Fruit fly (Drosophila melanogaster) whole organism, embryonic: Measurements from ENCODE around the gene CG2772.

Experiments
- Aef1 ChIP-seq: fragments of 200-800 bp; sonication (Bioruptor generic); IDR thresholded peaks from 3 replicates; pipeline ENCODE4 v1.3.6; 2022; ENCODE audit warnings: missing biosample characterization, missing genetic modification characterization
- Bgb ChIP-seq: fragments of 200-800 bp; sonication (Bioruptor generic); IDR thresholded peaks from 2 replicates; pipeline ENCODE4 v1.3.6; 2022; ENCODE audit warnings: missing biosample characterization, missing genetic modification characterization; ENCODE audit not compliant: partially characterized antibody
- CG10209 ChIP-seq: fragments of 200-800 bp; sonication (Bioruptor generic); optimal IDR thresholded peaks from 3 replicates; lab custom pipeline; 2017; ENCODE audit warnings: missing biosample characterization, mild to moderate bottlenecking, missing genetic modification characterization, missing genetic modification reagents
- CG10267 ChIP-seq: fragments of 200-800 bp; sonication (Bioruptor generic); optimal IDR thresholded peaks from 2 replicates; lab custom pipeline; 2018; ENCODE audit warnings: missing biosample characterization, mild to moderate bottlenecking, missing genetic modification characterization, moderate library complexity
- CG12391 ChIP-seq: fragments of 200-800 bp; sonication (Bioruptor generic); optimal IDR thresholded peaks from 3 replicates; lab custom pipeline; 2018; ENCODE audit warnings: missing biosample characterization, mild to moderate bottlenecking, missing genetic modification characterization, moderate library complexity
- CG12769 ChIP-seq: fragments of 200-800 bp; sonication (Bioruptor generic); optimal IDR thresholded peaks from 2 replicates; lab custom pipeline; 2019; ENCODE audit warnings: missing biosample characterization, mild to moderate bottlenecking, missing genetic modification characterization, moderate library complexity
- CG14965 ChIP-seq: fragments of 200-800 bp; sonication (Bioruptor generic); optimal IDR thresholded peaks from 2 replicates; lab custom pipeline; 2016; ENCODE audit warnings: missing biosample characterization, missing genetic modification characterization, borderline replicate concordance
- CG15011 ChIP-seq: fragments of 200-800 bp; sonication (Bioruptor generic); optimal IDR thresholded peaks from 3 replicates; lab custom pipeline; 2018; ENCODE audit warnings: missing biosample characterization, mild to moderate bottlenecking, missing genetic modification characterization
- CG15601 ChIP-seq: fragments of 200-800 bp; sonication (Bioruptor generic); optimal IDR thresholded peaks from 3 replicates; lab custom pipeline; 2019; ENCODE audit warnings: missing biosample characterization, mild to moderate bottlenecking, missing genetic modification characterization, moderate library complexity
- CG16779 ChIP-seq: fragments of 200-800 bp; sonication (Bioruptor generic); IDR thresholded peaks from 2 replicates; pipeline ENCODE4 v1.3.6; 2022; ENCODE audit warnings: missing biosample characterization, missing genetic modification characterization
- CG16863 ChIP-seq: fragments of 200-800 bp; sonication (Bioruptor generic); optimal IDR thresholded peaks from 3 replicates; lab custom pipeline; 2016; ENCODE audit warnings: missing biosample characterization, missing genetic modification characterization
- CG2116 ChIP-seq: fragments of 200-800 bp; sonication (Bioruptor generic); optimal IDR thresholded peaks from 3 replicates; lab custom pipeline; 2018; ENCODE audit warnings: missing biosample characterization, mild to moderate bottlenecking, missing genetic modification characterization
- CG2889 ChIP-seq: fragments of 200-800 bp; sonication (Bioruptor generic); IDR thresholded peaks from 3 replicates; pipeline ENCODE4 v1.3.6; 2022; ENCODE audit warnings: missing biosample characterization, missing genetic modification characterization
- CG3163 ChIP-seq: fragments of 200-800 bp; sonication (Bioruptor generic); optimal IDR thresholded peaks from 3 replicates; lab custom pipeline; 2016; ENCODE audit warnings: missing biosample characterization, missing genetic modification characterization
- CG3281 ChIP-seq: fragments of 200-800 bp; sonication (Bioruptor generic); optimal IDR thresholded peaks from 3 replicates; lab custom pipeline; 2017; ENCODE audit warnings: missing biosample characterization, mild to moderate bottlenecking, missing genetic modification characterization
- CG33557 ChIP-seq: fragments of 200-800 bp; sonication (Bioruptor generic); optimal IDR thresholded peaks from 2 replicates; lab custom pipeline; 2019; ENCODE audit warnings: missing biosample characterization, mild to moderate bottlenecking, missing genetic modification characterization, moderate library complexity
- CG3407 ChIP-seq: fragments of 200-800 bp; sonication (Bioruptor generic); optimal IDR thresholded peaks from 2 replicates; lab custom pipeline; 2018; ENCODE audit warnings: missing biosample characterization, mild to moderate bottlenecking, missing genetic modification characterization
- CG3995 ChIP-seq: fragments of 200-800 bp; sonication (Bioruptor generic); optimal IDR thresholded peaks from 3 replicates; lab custom pipeline; 2016; ENCODE audit warnings: missing biosample characterization, missing genetic modification characterization
- CG5245 ChIP-seq: fragments of 200-800 bp; sonication (Bioruptor generic); optimal IDR thresholded peaks from 3 replicates; lab custom pipeline; 2016; ENCODE audit warnings: missing biosample characterization, missing genetic modification characterization
- CG7372 ChIP-seq: fragments of 200-800 bp; sonication (Bioruptor generic); IDR thresholded peaks from 2 replicates; pipeline ENCODE4 v1.3.6; 2022; ENCODE audit warnings: missing biosample characterization, missing genetic modification characterization
- CG9727 ChIP-seq: fragments of 200-800 bp; sonication (Bioruptor generic); optimal IDR thresholded peaks from 3 replicates; lab custom pipeline; 2017; ENCODE audit warnings: missing biosample characterization, mild to moderate bottlenecking, missing genetic modification characterization
- D19A ChIP-seq: fragments of 200-800 bp; optimal IDR thresholded peaks from 3 replicates; lab custom pipeline; 2019; ENCODE audit warnings: missing biosample characterization, mild to moderate bottlenecking, missing genetic modification characterization, moderate library complexity
- Dfd ChIP-seq, 2 experiments: fragments of >200 bp; optimal IDR thresholded peaks; 2 replicates each; lab custom pipeline; 2017; ENCODE audit warnings: missing biosample characterization in 2 of 2, missing genetic modification characterization in 2 of 2
- Doc3 ChIP-seq: fragments of 200-800 bp; sonication (Bioruptor generic); IDR thresholded peaks from 3 replicates; pipeline ENCODE4 v1.3.6; 2022; ENCODE audit warnings: missing biosample characterization, missing genetic modification characterization; ENCODE audit not compliant: partially characterized antibody
- Dp ChIP-seq: fragments of 200-800 bp; sonication (Bioruptor generic); optimal IDR thresholded peaks from 2 replicates; lab custom pipeline; 2018; ENCODE audit warnings: missing biosample characterization, mild to moderate bottlenecking, missing genetic modification characterization, moderate library complexity
- Dref ChIP-seq: fragments of 200-800 bp; sonication (Bioruptor generic); IDR thresholded peaks from 2 replicates; pipeline ENCODE4 v1.3.6; 2022; ENCODE audit warnings: missing biosample characterization, missing genetic modification characterization
- Eip74EF ChIP-seq, 2 experiments: fragments of 200-800 bp in 1 of 2; fragments of >200 bp in 1 of 2; sonication (Bioruptor generic) in 1 of 2; optimal IDR thresholded peaks; 2 replicates each; lab custom pipeline; 2017 to 2019; ENCODE audit warnings: missing biosample characterization in 2 of 2, missing genetic modification characterization in 2 of 2, mild to moderate bottlenecking in 1 of 2, moderate library complexity in 1 of 2
- Fer3 ChIP-seq: fragments of 200-800 bp; sonication (Bioruptor generic); optimal IDR thresholded peaks from 2 replicates; lab custom pipeline; 2018; ENCODE audit warnings: missing biosample characterization, mild to moderate bottlenecking, missing genetic modification characterization, moderate library complexity
- Hand ChIP-seq: fragments of 200-800 bp; sonication (Bioruptor generic); optimal IDR thresholded peaks from 2 replicates; lab custom pipeline; 2017; ENCODE audit warnings: mild to moderate bottlenecking, missing biosample characterization, missing genetic modification reagents, missing genetic modification characterization
- Lhr ChIP-seq: fragments of 200-800 bp; sonication (Bioruptor generic); optimal IDR thresholded peaks from 3 replicates; lab custom pipeline; 2017; ENCODE audit warnings: mild to moderate bottlenecking, missing biosample characterization, missing genetic modification reagents, missing genetic modification characterization
- MESR4 ChIP-seq: fragments of 200-800 bp; sonication (Bioruptor generic); optimal IDR thresholded peaks from 2 replicates; lab custom pipeline; 2018; ENCODE audit warnings: missing biosample characterization, mild to moderate bottlenecking, missing genetic modification characterization, moderate library complexity
- Neu2 ChIP-seq: fragments of 200-800 bp; sonication (Bioruptor generic); optimal IDR thresholded peaks from 3 replicates; lab custom pipeline; 2016; ENCODE audit warnings: missing biosample characterization, missing genetic modification characterization, borderline replicate concordance
- Side ChIP-seq: fragments of 200-800 bp; sonication (Bioruptor generic); optimal IDR thresholded peaks from 2 replicates; lab custom pipeline; 2016; ENCODE audit warnings: missing biosample characterization, missing genetic modification characterization
- Sin3A ChIP-seq: fragments of >200 bp; optimal IDR thresholded peaks from 2 replicates; lab custom pipeline; 2018
- Sox102F ChIP-seq: fragments of 200-800 bp; sonication (Bioruptor generic); optimal IDR thresholded peaks from 2 replicates; lab custom pipeline; 2018; ENCODE audit warnings: missing biosample characterization, mild to moderate bottlenecking, missing genetic modification characterization, moderate library complexity
- Spps ChIP-seq: fragments of 200-800 bp; sonication (Bioruptor generic); optimal IDR thresholded peaks from 2 replicates; lab custom pipeline; 2018; ENCODE audit warnings: missing biosample characterization, mild to moderate bottlenecking, missing genetic modification characterization
- ac ChIP-seq: fragments of 200-800 bp; sonication (Bioruptor generic); optimal IDR thresholded peaks from 3 replicates; lab custom pipeline; 2017; ENCODE audit warnings: missing biosample characterization, mild to moderate bottlenecking, missing genetic modification characterization
- btn ChIP-seq: fragments of 200-800 bp; sonication (Bioruptor generic); optimal IDR thresholded peaks from 2 replicates; lab custom pipeline; 2016; ENCODE audit warnings: missing biosample characterization, missing genetic modification characterization
- corto ChIP-seq: fragments of 200-800 bp; sonication (Bioruptor generic); optimal IDR thresholded peaks from 2 replicates; lab custom pipeline; 2016; ENCODE audit warnings: missing biosample characterization, mild to moderate bottlenecking, missing genetic modification characterization, moderate library complexity
- crol ChIP-seq: fragments of 200-800 bp; sonication (Bioruptor generic); IDR thresholded peaks from 2 replicates; pipeline ENCODE4 v1.3.6; 2022; ENCODE audit warnings: missing biosample characterization, missing genetic modification characterization
- cwo ChIP-seq: fragments of 200-800 bp; sonication (Bioruptor generic); optimal IDR thresholded peaks from 3 replicates; lab custom pipeline; 2017; ENCODE audit warnings: missing biosample characterization, missing genetic modification characterization, mild to moderate bottlenecking, moderate library complexity, missing genetic modification reagents
- dati ChIP-seq: fragments of 200-800 bp; sonication (Bioruptor generic); IDR thresholded peaks from 2 replicates; pipeline ENCODE4 v1.3.6; 2022; ENCODE audit warnings: missing biosample characterization, missing genetic modification characterization
- gfzf ChIP-seq: fragments of 200-800 bp; sonication (Bioruptor generic); optimal IDR thresholded peaks from 2 replicates; lab custom pipeline; 2016; ENCODE audit warnings: missing biosample characterization, mild to moderate bottlenecking, missing genetic modification characterization, moderate library complexity
- nom ChIP-seq: fragments of 200-800 bp; sonication (Bioruptor generic); optimal IDR thresholded peaks from 2 replicates; lab custom pipeline; 2017; ENCODE audit warnings: missing biosample characterization, missing genetic modification characterization, mild to moderate bottlenecking, moderate library complexity, missing genetic modification reagents
- pita ChIP-seq: fragments of 200-800 bp; sonication (Bioruptor generic); optimal IDR thresholded peaks from 2 replicates; lab custom pipeline; 2017; ENCODE audit warnings: missing biosample characterization, mild to moderate bottlenecking, missing genetic modification characterization
- stwl ChIP-seq: fragments of 200-800 bp; sonication (Bioruptor generic); optimal IDR thresholded peaks from 3 replicates; lab custom pipeline; 2018; ENCODE audit warnings: missing biosample characterization, mild to moderate bottlenecking, missing genetic modification characterization, moderate library complexity
- trem ChIP-seq: fragments of 200-800 bp; optimal IDR thresholded peaks from 3 replicates; lab custom pipeline; 2019; ENCODE audit warnings: missing biosample characterization, mild to moderate bottlenecking, missing genetic modification characterization, moderate library complexity
- trh ChIP-seq: fragments of 200-800 bp; sonication (Bioruptor generic); optimal IDR thresholded peaks from 2 replicates; lab custom pipeline; 2016; ENCODE audit warnings: missing biosample characterization, missing genetic modification characterization
- tup ChIP-seq: fragments of 200-800 bp; sonication (Bioruptor generic); optimal IDR thresholded peaks from 2 replicates; lab custom pipeline; 2016; ENCODE audit warnings: missing biosample characterization, mild to moderate bottlenecking, missing genetic modification characterization, moderate library complexity
- wor ChIP-seq: fragments of 200-800 bp; sonication (Bioruptor generic); IDR thresholded peaks from 2 replicates; pipeline ENCODE4 v1.3.6; 2022; ENCODE audit warnings: missing biosample characterization, missing genetic modification characterization
- zfh2 ChIP-seq: fragments of 200-800 bp; sonication (Bioruptor generic); optimal IDR thresholded peaks from 2 replicates; lab custom pipeline; 2016; ENCODE audit warnings: missing biosample characterization, missing genetic modification characterization

Gene CG2772

DNA sequence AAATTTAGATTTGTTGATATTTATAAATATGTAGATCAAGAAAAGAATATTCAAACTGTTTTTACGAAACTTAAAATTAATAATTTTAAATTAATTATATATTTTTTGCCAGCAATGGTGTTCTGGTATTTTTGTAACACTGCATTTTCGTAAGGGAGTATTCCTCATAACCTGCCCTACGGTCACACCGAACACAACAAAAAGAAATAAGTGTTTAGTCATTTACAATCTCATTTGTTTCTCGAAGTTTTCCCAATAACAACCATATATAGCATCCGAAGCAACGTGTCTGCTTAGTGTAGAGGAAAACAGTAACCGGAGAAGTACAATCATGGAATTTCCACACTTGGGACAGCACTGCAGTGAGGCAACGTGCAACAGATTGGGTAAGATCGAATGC, 6.5 kb downstream of the CG2772 start, which contains the start of gene CG12795 (continued):
- TF ChIP-seq CG12769 (tag; lab: Kevin White, UChicago), result no peak
- TF ChIP-seq CG3281 (GFP tag; lab: Kevin White, UChicago), result no peak
- no peak for TF ChIP-seq CG2116 (GFP tag; lab: Kevin White, UChicago)
- no peak for TF ChIP-seq CG3407 (GFP tag; lab: Kevin White, UChicago)
- TF ChIP-seq CG7372 (GFP tag; lab: Robert Waterston, UW), result no peak
- no peak for TF ChIP-seq Dref
- TF ChIP-seq Lhr (GFP tag; lab: Kevin White, UChicago), result no peak
- TF ChIP-seq stwl (tag; lab: Kevin White, UChicago), result peak; percentile 69
- TF ChIP-seq pita (GFP tag; lab: Kevin White, UChicago), result no peak
- no peak for TF ChIP-seq ac (GFP tag; lab: Kevin White, UChicago)
- no peak for TF ChIP-seq Neu2
- TF ChIP-seq CG9727 (GFP tag; lab: Kevin White, UChicago), result no peak
- TF ChIP-seq wor (GFP tag; lab: Robert Waterston, UW), result no peak
- TF ChIP-seq tup (GFP tag; lab: Kevin White, UChicago), result no peak
- TF ChIP-seq MESR4, result peak; percentile 83
- no peak for TF ChIP-seq CG10209 (GFP tag; lab: Kevin White, UChicago)
- no peak for TF ChIP-seq Side
- TF ChIP-seq cwo (GFP tag; lab: Kevin White, UChicago), result no peak
- TF ChIP-seq Dp (GFP tag; lab: Kevin White, UChicago), result peak; percentile 12
- TF ChIP-seq Aef1, result no peak
- no peak for TF ChIP-seq CG3163 (GFP tag; lab: Kevin White, UChicago)
- no peak for TF ChIP-seq CG33557
- no peak for TF ChIP-seq Dfd (GFP tag; optimal IDR thresholded peaks at IDR 0.05; lab: Kevin White, UChicago)
- TF ChIP-seq CG14965 (GFP tag; lab: Kevin White, UChicago), result no peak
- TF ChIP-seq CG12391 (tag; lab: Kevin White, UChicago), result no peak
- peak; percentile 5 for TF ChIP-seq nom (GFP tag; lab: Kevin White, UChicago)
- no peak for TF ChIP-seq D19A (tag; lab: Kevin White, UChicago)
- TF ChIP-seq Eip74EF (GFP tag; optimal IDR thresholded peaks at IDR 0.05; lab: Kevin White, UChicago), result no peak
- no peak for TF ChIP-seq CG2889
- TF ChIP-seq btn (GFP tag; lab: Kevin White, UChicago), result no peak
- TF ChIP-seq Bgb (GFP tag; lab: Robert Waterston, UW), result no peak
- no peak for TF ChIP-seq trh (GFP tag; lab: Kevin White, UChicago)
- no peak for TF ChIP-seq Spps
- TF ChIP-seq corto (GFP tag; lab: Kevin White, UChicago), result no peak
- no peak for TF ChIP-seq Doc3 (GFP tag; lab: Robert Waterston, UW)
- no peak for TF ChIP-seq Sin3A (lab: Kevin White, UChicago)
- TF ChIP-seq trem (tag; lab: Kevin White, UChicago), result peak; percentile 29
- TF ChIP-seq zfh2 (GFP tag; lab: Kevin White, UChicago), result no peak
- TF ChIP-seq CG15601, result no peak
- no peak for TF ChIP-seq CG16863 (GFP tag; lab: Kevin White, UChicago)
- TF ChIP-seq crol (GFP tag; lab: Robert Waterston, UW), result no peak
- no peak for TF ChIP-seq CG3995 (GFP tag; lab: Kevin White, UChicago)
- no peak for TF ChIP-seq dati
- TF ChIP-seq CG10267 (tag; lab: Kevin White, UChicago), result peak; percentile 61
- no peak for TF ChIP-seq CG5245 (GFP tag; lab: Kevin White, UChicago)
- peak; percentile 72 for TF ChIP-seq gfzf (GFP tag; lab: Kevin White, UChicago)
- TF ChIP-seq CG16779 (GFP tag; lab: Robert Waterston, UW), result no peak
- no peak for TF ChIP-seq Sox102F (GFP tag; lab: Kevin White, UChicago)
- TF ChIP-seq Hand (GFP tag; lab: Kevin White, UChicago), result no peak
- TF ChIP-seq Fer3, result no peak
- no peak for TF ChIP-seq CG15011 (GFP tag; lab: Kevin White, UChicago)
